Worm (Caenorhabditis elegans): ENCODE results near the gene nhr-27.
A peak's percentile ranks its signal among the peaks of the same experiment; 100 is the strongest.

The nhr-27 gene

ce11 chrX:12793796-12794195 lies 14.3 kb downstream of the nhr-27 start, which contains the start of gene abf-6:
TSS of gene abf-6 (plus strand) at chrX:12794118.
- TF ChIP-seq R02D3.7 (tag; optimal IDR thresholded peaks at IDR 0.05), result no peak
- no peak for TF ChIP-seq ceh-16 (tag; optimal IDR thresholded peaks at IDR 0.05)
- no peak for TF ChIP-seq ZK546.5 (tag; optimal IDR thresholded peaks at IDR 0.05)
- TF ChIP-seq snpc-4 (tag; optimal IDR thresholded peaks at IDR 0.05), result no peak
- TF ChIP-seq unc-62 (GFP tag; optimal IDR thresholded peaks at IDR 0.05), result no peak
- TF ChIP-seq elt-1 (tag; optimal IDR thresholded peaks at IDR 0.05), result no peak
- peak; percentile 5 for TF ChIP-seq nhr-129 (tag; optimal IDR thresholded peaks at IDR 0.05)
- TF ChIP-seq F13H6.1 (tag; optimal IDR thresholded peaks at IDR 0.05), result peak; percentile 15
- TF ChIP-seq nhr-77 (tag; optimal IDR thresholded peaks at IDR 0.05), result no peak
- no peak for TF ChIP-seq nhr-11 (tag; optimal IDR thresholded peaks at IDR 0.05)
- TF ChIP-seq gmeb-1 (tag; optimal IDR thresholded peaks at IDR 0.05), result no peak
- TF ChIP-seq nhr-6 (tag; optimal IDR thresholded peaks at IDR 0.05), result no peak
- TF ChIP-seq Y55F3AM.14 (GFP tag; optimal IDR thresholded peaks at IDR 0.05), result no peak
- TF ChIP-seq fos-1 (tag; optimal IDR thresholded peaks at IDR 0.05), result no peak
- no peak for TF ChIP-seq dmd-4 (tag; optimal IDR thresholded peaks at IDR 0.05)

- TF ChIP-seq zag-1 (tag; optimal IDR thresholded peaks at IDR 0.05) (no peak), sma-3 (GFP tag; optimal IDR thresholded peaks at IDR 0.05) (peak; percentile 23), peb-1 (tag; optimal IDR thresholded peaks at IDR 0.05) (no peak), aly-2 (tag; optimal IDR thresholded peaks at IDR 0.05) (no peak), skn-1 (tag; optimal IDR thresholded peaks at IDR 0.05) (no peak), Y55F3AM.14 (GFP tag; optimal IDR thresholded peaks at IDR 0.05) (no peak), nhr-12 (tag; optimal IDR thresholded peaks at IDR 0.05) (no peak), elt-1 (tag; optimal IDR thresholded peaks at IDR 0.05) (no peak), gmeb-1 (tag; optimal IDR thresholded peaks at IDR 0.05) (no peak), nhr-21 (tag; optimal IDR thresholded peaks at IDR 0.05) (peak; percentile 50), lin-39 (tag; optimal IDR thresholded peaks at IDR 0.05) (no peak)
These were observed 15.0 kb downstream of the nhr-27 start for ce11 chrX:12793075-12793474.

- no peak for TF ChIP-seq nhr-23 (tag; optimal IDR thresholded peaks at IDR 0.05)
- no peak for TF ChIP-seq ZK546.5 (tag; optimal IDR thresholded peaks at IDR 0.05)
- no peak for TF ChIP-seq lin-39 (tag; optimal IDR thresholded peaks at IDR 0.05)
These were observed 15.6 kb downstream of the nhr-27 start, which contains the start of gene abf-5 for ce11 chrX:12792554-12792953. TSS of gene abf-5 (plus strand) at chrX:12792854.

- TF ChIP-seq nhr-77 (tag; optimal IDR thresholded peaks at IDR 0.05), result no peak
- no peak for TF ChIP-seq R02D3.7 (tag; optimal IDR thresholded peaks at IDR 0.05)
- TF ChIP-seq lsy-2 (tag; optimal IDR thresholded peaks at IDR 0.05), result no peak
- no peak for TF ChIP-seq nhr-11 (tag; optimal IDR thresholded peaks at IDR 0.05)
- no peak for TF ChIP-seq sem-4 (tag; optimal IDR thresholded peaks at IDR 0.05)
- no peak for TF ChIP-seq lin-39 (tag; optimal IDR thresholded peaks at IDR 0.05)
- no peak for TF ChIP-seq blmp-1 (tag; optimal IDR thresholded peaks at IDR 0.05; ENCODE audit: insufficient read depth)
- no peak for TF ChIP-seq gmeb-1 (tag; optimal IDR thresholded peaks at IDR 0.05)
These were observed 18.1 kb downstream of the nhr-27 start, which contains the start of gene str-123 for ce11 chrX:12790036-12790435. TSS of gene str-123 (plus strand) at chrX:12790336.

- TF ChIP-seq sma-3 (GFP tag; optimal IDR thresholded peaks at IDR 0.05) (no peak), nhr-10 (tag; optimal IDR thresholded peaks at IDR 0.05) (no peak), blmp-1 (tag; optimal IDR thresholded peaks at IDR 0.05; ENCODE audit: insufficient read depth) (no peak), unc-62 (GFP tag; optimal IDR thresholded peaks at IDR 0.05) (no peak), alr-1 (tag; optimal IDR thresholded peaks at IDR 0.05) (no peak)
These were observed 20.5 kb downstream of the nhr-27 start, which contains the start of gene str-124 for ce11 chrX:12787624-12788023. TSS of gene str-124 (plus strand) at chrX:12787924.

ce11 chrX:12781712-12782444 lies 26.2 kb downstream of the nhr-27 start, which contains the start of gene alh-13:
TSS of gene alh-13 (plus strand) at chrX:12782394.
- TF ChIP-seq crh-2 (tag; optimal IDR thresholded peaks at IDR 0.05), result peak; percentile 31
- TF ChIP-seq blmp-1 (tag; optimal IDR thresholded peaks at IDR 0.05; ENCODE audit: insufficient read depth), result peak; percentile 54
- TF ChIP-seq alr-1 (tag; optimal IDR thresholded peaks at IDR 0.05), result no peak
- TF ChIP-seq mdl-1 (tag; optimal IDR thresholded peaks at IDR 0.05), result peak in 1 of 2 experiments; percentile 11
- TF ChIP-seq nhr-21 (tag; optimal IDR thresholded peaks at IDR 0.05), result peak; percentile 62

All from whole organism, L2 larva.